Fruit fly (Drosophila melanogaster) whole organism, pupa: ENCODE data around the gene Mst89B.

Source experiments
- CG17806 ChIP-seq: fragments of 200-800 bp; sonication (Bioruptor generic); optimal IDR thresholded peaks from 2 replicates; lab custom pipeline; 2018; ENCODE audit warnings: missing biosample characterization, mild to moderate bottlenecking, missing genetic modification characterization, moderate library complexity
- CG32121 ChIP-seq: fragments of 200-800 bp; sonication (Bioruptor generic); IDR thresholded peaks from 2 replicates; pipeline ENCODE4 v1.3.6; 2022; ENCODE audit warnings: missing biosample characterization, missing genetic modification characterization
- CG8301 ChIP-seq: fragments of 200-800 bp; sonication (Bioruptor generic); optimal IDR thresholded peaks from 2 replicates; lab custom pipeline; 2018; ENCODE audit warnings: missing biosample characterization, mild to moderate bottlenecking, missing genetic modification characterization
- fd96Ca ChIP-seq: fragments of 200-800 bp; sonication (Bioruptor generic); IDR thresholded peaks from 3 replicates; pipeline ENCODE4 v1.3.6; 2022; ENCODE audit warnings: missing biosample characterization, missing genetic modification characterization
- rn ChIP-seq: fragments of 200-800 bp; sonication (Bioruptor generic); IDR thresholded peaks from 2 replicates; pipeline ENCODE4 v1.3.6; 2022; ENCODE audit warnings: missing biosample characterization, missing genetic modification characterization

- TF ChIP-seq CG8301 (tag; lab: Kevin White, UChicago) (no peak), CG32121 (no peak), CG17806 (tag; lab: Kevin White, UChicago) (no peak), fd96Ca (no peak), rn (GFP tag; lab: Robert Waterston, UW) (no peak)
Observed at dm6 chr3R:16251270-16251925, 15.4 kb upstream of the Mst89B start.
